Worm (Caenorhabditis elegans) whole organism, L2 larva: ENCODE measurements around the gene fipr-6.

Experiments used
- C34F6.9 ChIP-seq: fragments of 150-350 bp; optimal IDR thresholded peaks from 2 replicates; lab custom pipeline; 2014; ENCODE audit warnings: missing biosample characterization, missing genetic modification characterization
- F13H6.1 ChIP-seq: sonication (generic microtip); optimal IDR thresholded peaks from 2 replicates; lab custom pipeline; 2016; ENCODE audit warnings: missing genetic modification characterization, missing compliant biosample characterization
- Y55F3AM.14 ChIP-seq: fragments of 200-800 bp; sonication (Bioruptor generic); optimal IDR thresholded peaks from 2 replicates; lab custom pipeline; 2018; ENCODE audit warnings: mild to moderate bottlenecking, missing genetic modification characterization, missing compliant biosample characterization
- ZK546.5 ChIP-seq: sonication (generic microtip); optimal IDR thresholded peaks from 2 replicates; lab custom pipeline; 2017; ENCODE audit warnings: missing biosample characterization, missing genetic modification characterization
- alr-1 ChIP-seq: fragments of 150-350 bp; optimal IDR thresholded peaks from 2 replicates; lab custom pipeline; 2014; ENCODE audit warnings: missing biosample characterization, missing genetic modification characterization
- aly-2 ChIP-seq: fragments of 150-350 bp; optimal IDR thresholded peaks from 2 replicates; lab custom pipeline; 2014; ENCODE audit warnings: missing biosample characterization, missing genetic modification characterization
- ama-1 ChIP-seq: fragments of 150-350 bp; optimal IDR thresholded peaks from 2 replicates; lab custom pipeline; 2018; ENCODE audit warnings: inconsistent platforms
- blmp-1 ChIP-seq: sonication (generic microtip); optimal IDR thresholded peaks from 2 replicates; lab custom pipeline; 2017; ENCODE audit warnings: missing genetic modification characterization, mild to moderate bottlenecking, missing compliant biosample characterization, antibody characterized with exemption, moderate library complexity; ENCODE audit not compliant: insufficient read depth
- ceh-16 ChIP-seq: fragments of 150-350 bp; optimal IDR thresholded peaks from 2 replicates; lab custom pipeline; 2014; ENCODE audit warnings: missing biosample characterization, missing genetic modification characterization
- crh-2 ChIP-seq: sonication (generic microtip); optimal IDR thresholded peaks from 2 replicates; lab custom pipeline; 2017; ENCODE audit warnings: missing biosample characterization, missing genetic modification characterization
- egl-27 ChIP-seq: sonication (generic microtip); optimal IDR thresholded peaks from 3 replicates; lab custom pipeline; 2017; ENCODE audit warnings: missing biosample characterization, missing genetic modification reagents, missing genetic modification characterization
- elt-1 ChIP-seq: fragments of 150-350 bp; optimal IDR thresholded peaks from 2 replicates; lab custom pipeline; 2014; ENCODE audit warnings: missing biosample characterization, missing genetic modification characterization
- elt-3 ChIP-seq: sonication (generic microtip); optimal IDR thresholded peaks from 2 replicates; lab custom pipeline; 2017; ENCODE audit warnings: missing biosample characterization, missing genetic modification characterization
- fos-1 ChIP-seq: fragments of 150-350 bp; optimal IDR thresholded peaks from 2 replicates; lab custom pipeline; 2014; ENCODE audit warnings: missing biosample characterization, missing genetic modification characterization
- gmeb-1 ChIP-seq: fragments of 150-350 bp; optimal IDR thresholded peaks from 2 replicates; lab custom pipeline; 2014; ENCODE audit warnings: missing biosample characterization, missing genetic modification characterization
- lsy-2 ChIP-seq, 2 experiments: fragments of 150-350 bp in 1 of 2; sonication (generic microtip) in 1 of 2; optimal IDR thresholded peaks; 2 replicates each; lab custom pipeline; 2014 to 2017; ENCODE audit warnings: missing biosample characterization in 2 of 2, missing genetic modification characterization in 2 of 2
- mab-5 ChIP-seq: fragments of 150-350 bp; optimal IDR thresholded peaks from 2 replicates; lab custom pipeline; 2014; ENCODE audit warnings: missing biosample characterization, missing genetic modification characterization
- mbf-1 ChIP-seq: sonication (generic microtip); optimal IDR thresholded peaks from 2 replicates; lab custom pipeline; 2017; ENCODE audit warnings: missing biosample characterization, missing genetic modification characterization
- nhr-10 ChIP-seq: sonication (generic microtip); optimal IDR thresholded peaks from 2 replicates; lab custom pipeline; 2017; ENCODE audit warnings: missing biosample characterization, missing genetic modification characterization
- nhr-11 ChIP-seq: fragments of 150-350 bp; optimal IDR thresholded peaks from 2 replicates; lab custom pipeline; 2014; ENCODE audit warnings: missing biosample characterization, missing genetic modification characterization
- nhr-12 ChIP-seq: fragments of 150-350 bp; optimal IDR thresholded peaks from 2 replicates; lab custom pipeline; 2014; ENCODE audit warnings: missing biosample characterization, missing genetic modification characterization
- nhr-129 ChIP-seq: fragments of 150-350 bp; optimal IDR thresholded peaks from 2 replicates; lab custom pipeline; 2014; ENCODE audit warnings: missing biosample characterization, missing genetic modification characterization
- nhr-23 ChIP-seq: fragments of 150-350 bp; optimal IDR thresholded peaks from 2 replicates; lab custom pipeline; 2014; ENCODE audit warnings: missing biosample characterization, missing genetic modification reagents, missing genetic modification characterization
- nhr-6 ChIP-seq: fragments of 150-350 bp; optimal IDR thresholded peaks from 2 replicates; lab custom pipeline; 2014; ENCODE audit warnings: missing biosample characterization, missing genetic modification characterization
- nhr-77 ChIP-seq: fragments of 150-350 bp; optimal IDR thresholded peaks from 2 replicates; lab custom pipeline; 2014; ENCODE audit warnings: missing biosample characterization, missing genetic modification characterization
- sem-4 ChIP-seq: fragments of 150-350 bp; optimal IDR thresholded peaks from 2 replicates; lab custom pipeline; 2014; ENCODE audit warnings: missing biosample characterization, missing genetic modification reagents, missing genetic modification characterization
- skn-1 ChIP-seq: sonication (generic microtip); optimal IDR thresholded peaks from 2 replicates; lab custom pipeline; 2017; ENCODE audit warnings: missing biosample characterization, missing genetic modification characterization
- sma-3 ChIP-seq: sonication (generic microtip); optimal IDR thresholded peaks from 2 replicates; lab custom pipeline; 2016; ENCODE audit warnings: missing genetic modification reagents, missing genetic modification characterization, missing compliant biosample characterization
- sma-9 ChIP-seq, 2 experiments: fragments of 150-350 bp in 1 of 2; sonication (generic microtip) in 1 of 2; optimal IDR thresholded peaks; 2 replicates each; lab custom pipeline; 2014 to 2016; ENCODE audit warnings: missing genetic modification characterization in 2 of 2, mild to moderate bottlenecking in 1 of 2, missing biosample characterization in 1 of 2, missing compliant biosample characterization in 1 of 2, missing genetic modification reagents in 1 of 2, moderate library complexity in 1 of 2
- unc-55 ChIP-seq: fragments of 150-350 bp; sonication (generic microtip); optimal IDR thresholded peaks from 3 replicates; lab custom pipeline; 2014; ENCODE audit warnings: missing biosample characterization, missing genetic modification reagents, missing genetic modification characterization
- unc-62 ChIP-seq: fragments of 150-350 bp; optimal IDR thresholded peaks from 2 replicates; lab custom pipeline; 2014; ENCODE audit warnings: missing biosample characterization, missing genetic modification reagents, missing genetic modification characterization
- zag-1 ChIP-seq: fragments of 150-350 bp; optimal IDR thresholded peaks from 2 replicates; lab custom pipeline; 2014; ENCODE audit warnings: missing biosample characterization, missing genetic modification characterization
- ztf-1 ChIP-seq: fragments of 200-800 bp; sonication (Bioruptor generic); conservative IDR thresholded peaks from 2 replicates; pipeline ENCODE4 v1.3.6; 2022; ENCODE audit warnings: missing genetic modification characterization, missing compliant biosample characterization
- ztf-11 ChIP-seq: sonication (generic microtip); optimal IDR thresholded peaks from 2 replicates; lab custom pipeline; 2017; ENCODE audit warnings: missing biosample characterization, missing genetic modification characterization
- ztf-4 ChIP-seq: fragments of 150-350 bp; optimal IDR thresholded peaks from 2 replicates; lab custom pipeline; 2014; ENCODE audit warnings: missing biosample characterization, missing genetic modification characterization

fipr-6 gene

ce11 chrV:10248255-10248979, 17.4 kb downstream of the fipr-6 start, which contains the start of gene akt-1:
Gene akt-1, plus strand, starts transcription at chrV:10248905.
- no peak for TF ChIP-seq Y55F3AM.14 (GFP tag; lab: Kevin White, UChicago)
- TF ChIP-seq mab-5 (tag; lab: Kevin White, UChicago) = no peak
- TF ChIP-seq sem-4 = no peak
- no peak for TF ChIP-seq ZK546.5 (tag; lab: Kevin White, UChicago)
- no peak for TF ChIP-seq sma-3 (GFP tag; lab: Kevin White, UChicago)
- no peak for TF ChIP-seq nhr-10 (tag; lab: Kevin White, UChicago)
- no peak for TF ChIP-seq gmeb-1 (tag; lab: Kevin White, UChicago)
- no peak for TF ChIP-seq alr-1
- no peak for TF ChIP-seq skn-1 (tag; lab: Kevin White, UChicago)
- no peak for TF ChIP-seq elt-3 (tag; lab: Kevin White, UChicago)
- TF ChIP-seq C34F6.9 (tag; lab: Kevin White, UChicago) = no peak

ce11 chrV:10249515-10249914, 18.5 kb downstream of the fipr-6 start:
- TF ChIP-seq blmp-1 = no peak

- TF ChIP-seq ztf-1 (no peak), ztf-11 (no peak), nhr-12 (tag; lab: Kevin White, UChicago) (no peak), mbf-1 (tag; lab: Kevin White, UChicago) (no peak), ceh-16 (no peak), alr-1 (no peak), fos-1 (tag; lab: Kevin White, UChicago) (no peak), unc-62 (GFP tag; lab: Kevin White, UChicago) (no peak), C34F6.9 (tag; lab: Kevin White, UChicago) (no peak)
Measured at ce11 chrV:10252682-10253081, 21.6 kb downstream of the fipr-6 start.

- TF ChIP-seq ama-1 (lab: Kevin White, UChicago) = peak; percentile 19
- peak; percentile 75 for TF ChIP-seq unc-55 (GFP tag; lab: Kevin White, UChicago)
- TF ChIP-seq lsy-2 (tag; optimal IDR thresholded peaks at IDR 0.05; lab: Kevin White, UChicago) = peak in 1 of 2 experiments; percentile 15
- TF ChIP-seq F13H6.1 (tag; lab: Kevin White, UChicago) = no peak
- peak; percentile 88 for TF ChIP-seq nhr-129 (tag; lab: Kevin White, UChicago)
- TF ChIP-seq fos-1 (tag; lab: Kevin White, UChicago) = peak; percentile 48
- no peak for TF ChIP-seq nhr-11
- TF ChIP-seq blmp-1 = peak; percentile 53
- peak; percentile 60 for TF ChIP-seq C34F6.9 (tag; lab: Kevin White, UChicago)
- peak; percentile 2 for TF ChIP-seq gmeb-1 (tag; lab: Kevin White, UChicago)
- no peak for TF ChIP-seq Y55F3AM.14 (GFP tag; lab: Kevin White, UChicago)
Measured at ce11 chrV:10255005-10255472, 24.0 kb downstream of the fipr-6 start, which contains the start of gene rop-1. Gene rop-1, minus strand, starts transcription at chrV:10255055.

ce11 chrV:10256050-10256449, 25.0 kb downstream of the fipr-6 start, which contains the start of gene nhr-232:
Gene nhr-232, plus strand, starts transcription at chrV:10256170.
- TF ChIP-seq nhr-129 (tag; lab: Kevin White, UChicago) (no peak), nhr-77 (tag; lab: Kevin White, UChicago) (no peak), fos-1 (tag; lab: Kevin White, UChicago) (peak; percentile 80), elt-3 (tag; lab: Kevin White, UChicago) (no peak), crh-2 (tag; lab: Kevin White, UChicago) (no peak), ztf-1 (no peak), sma-9 (GFP tag; optimal IDR thresholded peaks at IDR 0.05; lab: Kevin White, UChicago) (peak; percentile 55), sma-9 (tag; optimal IDR thresholded peaks at IDR 0.05; lab: Kevin White, UChicago) (no peak), zag-1 (no peak), mab-5 (tag; lab: Kevin White, UChicago) (no peak), F13H6.1 (tag; lab: Kevin White, UChicago) (peak; percentile 5), Y55F3AM.14 (GFP tag; lab: Kevin White, UChicago) (no peak), aly-2 (no peak)

- TF ChIP-seq nhr-23 (no peak), crh-2 (tag; lab: Kevin White, UChicago) (no peak), egl-27 (tag; lab: Kevin White, UChicago) (no peak), elt-1 (no peak), lsy-2 (tag; optimal IDR thresholded peaks at IDR 0.05; lab: Kevin White, UChicago) (no peak), ztf-4 (tag; lab: Kevin White, UChicago) (no peak), nhr-6 (tag; lab: Kevin White, UChicago) (no peak), ama-1 (lab: Kevin White, UChicago) (no peak), mbf-1 (tag; lab: Kevin White, UChicago) (no peak)
Measured at ce11 chrV:10260460-10260859, 29.4 kb downstream of the fipr-6 start, which contains the start of gene sri-18. Gene sri-18, minus strand, starts transcription at chrV:10260560.
